In the genomic region with DNA sequence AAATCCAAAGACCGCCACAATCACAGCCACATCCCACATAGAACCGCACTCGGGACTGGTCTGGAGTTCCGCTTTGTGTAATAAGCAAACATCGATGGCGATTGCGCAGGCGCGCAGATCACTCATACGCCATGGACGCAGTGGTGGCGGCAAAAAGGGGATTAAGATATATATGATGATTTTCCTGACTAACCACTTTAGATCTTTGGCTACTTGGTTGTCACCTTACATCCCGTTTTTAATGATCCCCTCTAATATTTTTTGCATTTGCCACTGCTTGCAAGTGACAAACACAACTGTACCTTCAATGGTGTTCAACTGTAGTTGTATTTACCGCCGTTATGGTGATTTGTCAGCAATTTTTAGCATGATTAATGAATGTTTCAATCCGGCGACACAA, we compare ENCODE assay signal across 2 fruit fly cellular contexts.
TF ChIP-seq lines count a peak whose summit lies in the region.

No protein-coding gene starts in this region.

TF ChIP-seq in whole organism, embryonic, 481 proteins besides CTCF, POLR2A, EP300 and RAD21 (continued from another document and continues in another):
- TF ChIP-seq CG12659 (GFP tag; optimal IDR thresholded peaks at IDR 0.05; lab: Kevin White, UChicago) (no peak), eve (GFP tag; optimal IDR thresholded peaks at IDR 0.05; lab: Kevin White, UChicago) (no peak), ems (GFP tag; optimal IDR thresholded peaks at IDR 0.05; lab: Kevin White, UChicago) (no peak), fu2 (GFP tag; optimal IDR thresholded peaks at IDR 0.05; lab: Kevin White, UChicago) (no peak), CG1647 (GFP tag; optimal IDR thresholded peaks at IDR 0.05; lab: Kevin White, UChicago) (no peak), Meics (GFP tag; optimal IDR thresholded peaks at IDR 0.05; lab: Kevin White, UChicago) (peak; percentile 30), CG1024 (GFP tag; IDR thresholded peaks at IDR 0.05; lab: Robert Waterston, UW) (no peak), CG18764 (GFP tag; optimal IDR thresholded peaks at IDR 0.05; lab: Kevin White, UChicago) (no peak), pum (GFP tag; optimal IDR thresholded peaks at IDR 0.05; lab: Kevin White, UChicago) (no peak), Ets97D (GFP tag; optimal IDR thresholded peaks at IDR 0.05; lab: Kevin White, UChicago) (no peak), Neu2 (GFP tag; optimal IDR thresholded peaks at IDR 0.05; lab: Kevin White, UChicago; ENCODE audit: borderline replicate concordance) (no peak), CG10274 (GFP tag; optimal IDR thresholded peaks at IDR 0.05; lab: Kevin White, UChicago) (no peak), CG10321 (GFP tag; IDR thresholded peaks at IDR 0.05; lab: Robert Waterston, UW) (no peak), Bdp1 (GFP tag; optimal IDR thresholded peaks at IDR 0.05; lab: Kevin White, UChicago) (no peak), pb (GFP tag; optimal IDR thresholded peaks at IDR 0.05; lab: Kevin White, UChicago) (no peak), gsb-n (tag; optimal IDR thresholded peaks at IDR 0.05; lab: Kevin White, UChicago) (no peak), Doc2 (GFP tag; IDR thresholded peaks at IDR 0.05; lab: Robert Waterston, UW) (no peak), tgo (GFP tag; IDR thresholded peaks at IDR 0.05; lab: Robert Waterston, UW) (no peak; the same call in 2 of the 3 replicates), peb (GFP tag; IDR thresholded peaks at IDR 0.05; lab: Robert Waterston, UW) (no peak), CG7357 (GFP tag; IDR thresholded peaks at IDR 0.05; lab: Robert Waterston, UW) (no peak), Bteb2 (GFP tag; optimal IDR thresholded peaks at IDR 0.05; lab: Kevin White, UChicago) (no peak), p53 (GFP tag; optimal IDR thresholded peaks at IDR 0.05; lab: Kevin White, UChicago) (no peak), ewg (GFP tag; optimal IDR thresholded peaks at IDR 0.05; lab: Kevin White, UChicago) (no peak), CG16815 (GFP tag; optimal IDR thresholded peaks at IDR 0.05; lab: Kevin White, UChicago) (peak; percentile 14), CG6813 (GFP tag; optimal IDR thresholded peaks at IDR 0.05; lab: Kevin White, UChicago) (no peak), CG32532 (GFP tag; IDR thresholded peaks at IDR 0.05; lab: Robert Waterston, UW) (0 out of 2 replicates have a peak, but pooled peaks have one; percentile 6), CG13624 (GFP tag; optimal IDR thresholded peaks at IDR 0.05; lab: Kevin White, UChicago) (no peak), CG2120 (GFP tag; optimal IDR thresholded peaks at IDR 0.05; lab: Kevin White, UChicago) (peak; percentile 67), ap (GFP tag; IDR thresholded peaks at IDR 0.05; lab: Robert Waterston, UW) (no peak), Ets65A (GFP tag; lab: Kevin White, UChicago) (no peak), CG4730 (GFP tag; IDR thresholded peaks at IDR 0.05; lab: Robert Waterston, UW) (no peak), CG14667 (GFP tag; IDR thresholded peaks at IDR 0.05; lab: Robert Waterston, UW) (no peak), B-H1 (GFP tag; IDR thresholded peaks at IDR 0.05; lab: Robert Waterston, UW) (no peak), Ssrp (tag; optimal IDR thresholded peaks at IDR 0.05; lab: Kevin White, UChicago) (no peak), CG3838 (GFP tag; optimal IDR thresholded peaks at IDR 0.05; lab: Kevin White, UChicago) (no peak), mirr (GFP tag; optimal IDR thresholded peaks at IDR 0.05; lab: Kevin White, UChicago) (no peak), grau (tag; optimal IDR thresholded peaks at IDR 0.05; lab: Kevin White, UChicago) (no peak), CG14710 (tag; optimal IDR thresholded peaks at IDR 0.05; lab: Kevin White, UChicago) (no peak), Dfd (GFP tag; optimal IDR thresholded peaks at IDR 0.05; lab: Kevin White, UChicago) (no peak), CG31365 (tag; optimal IDR thresholded peaks at IDR 0.05; lab: Kevin White, UChicago) (no peak), tx (GFP tag; optimal IDR thresholded peaks at IDR 0.05; lab: Kevin White, UChicago) (no peak), CG8765 (GFP tag; IDR thresholded peaks at IDR 0.05; lab: Robert Waterston, UW) (no peak), nom (GFP tag; optimal IDR thresholded peaks at IDR 0.05; lab: Kevin White, UChicago) (no peak), gfzf (GFP tag; optimal IDR thresholded peaks at IDR 0.05; lab: Kevin White, UChicago) (no peak), CG12299 (tag; optimal IDR thresholded peaks at IDR 0.05; lab: Kevin White, UChicago) (no peak), scrt (GFP tag; optimal IDR thresholded peaks at IDR 0.05; lab: Kevin White, UChicago) (no peak), Med (GFP tag; lab: Kevin White, UChicago) (peak; percentile 86), shn (GFP tag; optimal IDR thresholded peaks at IDR 0.05; lab: Kevin White, UChicago) (no peak), CG9437 (GFP tag; optimal IDR thresholded peaks at IDR 0.05; lab: Kevin White, UChicago) (no peak), CG7556 (GFP tag; optimal IDR thresholded peaks at IDR 0.05; lab: Kevin White, UChicago) (no peak), CG42726 (GFP tag; IDR thresholded peaks at IDR 0.05; lab: Robert Waterston, UW; ENCODE audit: partially characterized antibody) (no peak), trh (GFP tag; optimal IDR thresholded peaks at IDR 0.05; lab: Kevin White, UChicago) (no peak), CG17568 (GFP tag; optimal IDR thresholded peaks at IDR 0.05; lab: Kevin White, UChicago) (no peak), onecut (GFP tag; IDR thresholded peaks at IDR 0.05; lab: Robert Waterston, UW) (no peak), CG43689 (GFP tag; IDR thresholded peaks at IDR 0.05; lab: Robert Waterston, UW) (no peak), CG1792 (GFP tag; optimal IDR thresholded peaks at IDR 0.05; lab: Kevin White, UChicago) (no peak), CG6683 (GFP tag; optimal IDR thresholded peaks at IDR 0.05; lab: Kevin White, UChicago) (no peak), CG18599 (GFP tag; optimal IDR thresholded peaks at IDR 0.05; lab: Kevin White, UChicago) (peak; percentile 42), CG12236 (GFP tag; optimal IDR thresholded peaks at IDR 0.05; lab: Kevin White, UChicago) (no peak), BtbVII (GFP tag; optimal IDR thresholded peaks at IDR 0.05; lab: Kevin White, UChicago) (no peak), CG12219 (GFP tag; optimal IDR thresholded peaks at IDR 0.05; lab: Kevin White, UChicago) (no peak), CG17328 (GFP tag; IDR thresholded peaks at IDR 0.05; lab: Robert Waterston, UW) (no peak), prd (optimal IDR thresholded peaks at IDR 0.05; lab: Kevin White, UChicago) (no peak), prd (GFP tag; IDR thresholded peaks at IDR 0.05; lab: Robert Waterston, UW) (no peak), bigmax (GFP tag; optimal IDR thresholded peaks at IDR 0.05; lab: Kevin White, UChicago) (no peak), gro (GFP tag; optimal IDR thresholded peaks at IDR 0.05; lab: Kevin White, UChicago) (no peak), D19B (GFP tag; optimal IDR thresholded peaks at IDR 0.05; lab: Kevin White, UChicago) (no peak), luna (GFP tag; optimal IDR thresholded peaks at IDR 0.05; lab: Kevin White, UChicago) (no peak)

TF ChIP-seq in whole organism, prepupa, 60 proteins besides CTCF, POLR2A, EP300 and RAD21 (continued from another document):
- TF ChIP-seq CG31627 (GFP tag; optimal IDR thresholded peaks at IDR 0.05; lab: Kevin White, UChicago), result no peak
- TF ChIP-seq Sox15 (GFP tag; optimal IDR thresholded peaks at IDR 0.05; lab: Kevin White, UChicago), result no peak
- peak; percentile 72; the same call in 2 of the 3 replicates for TF ChIP-seq CG6163 (GFP tag; IDR thresholded peaks at IDR 0.05; lab: Robert Waterston, UW)
- no peak for TF ChIP-seq CG34406 (GFP tag; optimal IDR thresholded peaks at IDR 0.05; lab: Kevin White, UChicago)
- no peak for TF ChIP-seq vri (GFP tag; optimal IDR thresholded peaks at IDR 0.05; lab: Kevin White, UChicago)
- no peak for TF ChIP-seq CG1621 (tag; optimal IDR thresholded peaks at IDR 0.05; lab: Kevin White, UChicago)
- TF ChIP-seq Hr39 (GFP tag; optimal IDR thresholded peaks at IDR 0.05; lab: Kevin White, UChicago), result peak; percentile 10
- no peak for TF ChIP-seq CG9139 (GFP tag; optimal IDR thresholded peaks at IDR 0.05; lab: Kevin White, UChicago)
- peak; percentile 86 for TF ChIP-seq eg (GFP tag; IDR thresholded peaks at IDR 0.05; lab: Robert Waterston, UW)
- no peak for TF ChIP-seq svp (GFP tag; lab: Kevin White, UChicago)
- no peak for TF ChIP-seq topi (GFP tag; optimal IDR thresholded peaks at IDR 0.05; lab: Kevin White, UChicago)
- TF ChIP-seq CG32006 (GFP tag; optimal IDR thresholded peaks at IDR 0.05; lab: Kevin White, UChicago), result peak; percentile 80
- TF ChIP-seq CG11294 (GFP tag; IDR thresholded peaks at IDR 0.05; lab: Robert Waterston, UW), result peak; percentile 52
- peak; percentile 51 for TF ChIP-seq OdsH (GFP tag; optimal IDR thresholded peaks at IDR 0.05; lab: Kevin White, UChicago)
- TF ChIP-seq pdm3 (GFP tag; optimal IDR thresholded peaks at IDR 0.05; lab: Kevin White, UChicago), result peak; percentile 36
- peak; percentile 50 for TF ChIP-seq CG6792 (GFP tag; optimal IDR thresholded peaks at IDR 0.05; lab: Kevin White, UChicago)
- no peak for TF ChIP-seq Ets96B (tag; optimal IDR thresholded peaks at IDR 0.05; lab: Kevin White, UChicago)
- peak; percentile 8 for TF ChIP-seq CG11762 (GFP tag; optimal IDR thresholded peaks at IDR 0.05; lab: Kevin White, UChicago; ENCODE audit: insufficient read depth)
- TF ChIP-seq Sox14 (GFP tag; optimal IDR thresholded peaks at IDR 0.05; lab: Kevin White, UChicago), result peak; percentile 38
- TF ChIP-seq achi (GFP tag; optimal IDR thresholded peaks at IDR 0.05; lab: Kevin White, UChicago), result peak; percentile 34
- peak; percentile 61 for TF ChIP-seq Eip75B (GFP tag; optimal IDR thresholded peaks at IDR 0.05; lab: Kevin White, UChicago)
- no peak for TF ChIP-seq Met (GFP tag; optimal IDR thresholded peaks at IDR 0.05; lab: Kevin White, UChicago)
- TF ChIP-seq ss (GFP tag; optimal IDR thresholded peaks at IDR 0.05; lab: Kevin White, UChicago), result no peak
- TF ChIP-seq dsx (GFP tag; optimal IDR thresholded peaks at IDR 0.05; lab: Kevin White, UChicago; ENCODE audit: poor library complexity, severe bottlenecking), result no peak
- peak; percentile 21 for TF ChIP-seq acj6 (GFP tag; optimal IDR thresholded peaks at IDR 0.05; lab: Kevin White, UChicago)
- TF ChIP-seq fd59A (GFP tag; optimal IDR thresholded peaks at IDR 0.05; lab: Kevin White, UChicago), result no peak
- TF ChIP-seq Lpt (GFP tag; optimal IDR thresholded peaks at IDR 0.05; lab: Kevin White, UChicago), result peak; percentile 56
- no peak for TF ChIP-seq Sox102F (GFP tag; optimal IDR thresholded peaks at IDR 0.05; lab: Kevin White, UChicago)
- TF ChIP-seq Hr4 (GFP tag; optimal IDR thresholded peaks at IDR 0.05; lab: Kevin White, UChicago), result peak; percentile 77
- TF ChIP-seq cyc (GFP tag; optimal IDR thresholded peaks at IDR 0.05; lab: Kevin White, UChicago), result no peak
- no peak for TF ChIP-seq fd85E (GFP tag; optimal IDR thresholded peaks at IDR 0.05; lab: Kevin White, UChicago)
- TF ChIP-seq CG6854 (GFP tag; optimal IDR thresholded peaks at IDR 0.05; lab: Kevin White, UChicago), result no peak
- peak; percentile 69 for TF ChIP-seq CG6276 (GFP tag; optimal IDR thresholded peaks at IDR 0.05; lab: Kevin White, UChicago)
- peak; percentile 59 for TF ChIP-seq CG10631 (GFP tag; optimal IDR thresholded peaks at IDR 0.05; lab: Kevin White, UChicago)
- no peak for TF ChIP-seq CG11902 (GFP tag; optimal IDR thresholded peaks at IDR 0.05; lab: Kevin White, UChicago)
- TF ChIP-seq CG3919 (GFP tag; optimal IDR thresholded peaks at IDR 0.05; lab: Kevin White, UChicago), result peak; percentile 52
- no peak for TF ChIP-seq CG3032 (tag; optimal IDR thresholded peaks at IDR 0.05; lab: Kevin White, UChicago)
- no peak for TF ChIP-seq CG8319 (GFP tag; optimal IDR thresholded peaks at IDR 0.05; lab: Kevin White, UChicago)
TF ChIP-seq in whole organism, prepupa: peak in this region for 28.
